Worm (Caenorhabditis elegans): ENCODE results near the gene aos-1.

Gene aos-1

ce11 chrV:10134077-10134693 is 4.1 kb upstream of the aos-1 start, which contains the start of the genes C08B6.18, wdr-20 and C08B6.8:
TSS of gene C08B6.18 (minus strand) at chrV:10134127.
TSS of gene wdr-20 (minus strand) at chrV:10134158.
TSS of gene C08B6.8 (plus strand) at chrV:10134643.
- no peak for TF ChIP-seq unc-62 (GFP tag; optimal IDR thresholded peaks at IDR 0.05)

ce11 chrV:10133277-10133676 is 3.2 kb upstream of the aos-1 start:
- TF ChIP-seq unc-62 (GFP tag; optimal IDR thresholded peaks at IDR 0.05): no peak

- no peak for TF ChIP-seq unc-62 (GFP tag; optimal IDR thresholded peaks at IDR 0.05)
These were observed 5.1 kb downstream of the aos-1 start, which contains the start of gene C08B6.10 for ce11 chrV:10124799-10125548. TSS of gene C08B6.10 (plus strand) at chrV:10125498.

- no peak for TF ChIP-seq unc-62 (GFP tag; optimal IDR thresholded peaks at IDR 0.05)
These were observed 6.8 kb downstream of the aos-1 start, which contains the start of gene C08B6.6 for ce11 chrV:10123324-10123723. TSS of gene C08B6.6 (plus strand) at chrV:10123624.

ce11 chrV:10122670-10123069 is 7.4 kb downstream of the aos-1 start, which contains the start of gene srxa-19:
TSS of gene srxa-19 (minus strand) at chrV:10122770.
- no peak for TF ChIP-seq unc-62 (GFP tag; optimal IDR thresholded peaks at IDR 0.05)

- TF ChIP-seq unc-62 (GFP tag; optimal IDR thresholded peaks at IDR 0.05): no peak
These were observed 9.2 kb downstream of the aos-1 start, which contains the start of gene srxa-18 for ce11 chrV:10120898-10121297. TSS of gene srxa-18 (minus strand) at chrV:10120997.

- no peak for TF ChIP-seq unc-62 (GFP tag; optimal IDR thresholded peaks at IDR 0.05)
These were observed 12.6 kb downstream of the aos-1 start, which contains the start of gene C08B6.5 for ce11 chrV:10117465-10117864. TSS of gene C08B6.5 (plus strand) at chrV:10117765.

ce11 chrV:10114329-10114728 is 15.8 kb downstream of the aos-1 start, which contains the start of gene cht-5:
TSS of gene cht-5 (plus strand) at chrV:10114629.
- TF ChIP-seq unc-62 (GFP tag; optimal IDR thresholded peaks at IDR 0.05): no peak

- no peak for TF ChIP-seq unc-62 (GFP tag; optimal IDR thresholded peaks at IDR 0.05)
These were observed 17.9 kb downstream of the aos-1 start, which contains the start of gene C08B6.3 for ce11 chrV:10112187-10112586. TSS of gene C08B6.3 (minus strand) at chrV:10112287.

- TF ChIP-seq unc-62 (GFP tag; optimal IDR thresholded peaks at IDR 0.05): no peak
These were observed 19.0 kb downstream of the aos-1 start for ce11 chrV:10111129-10111528.

- TF ChIP-seq unc-62 (GFP tag; optimal IDR thresholded peaks at IDR 0.05): no peak
These were observed 22.8 kb downstream of the aos-1 start, which contains the start of gene C08B6.11 for ce11 chrV:10107309-10107708. TSS of gene C08B6.11 (plus strand) at chrV:10107609.

ce11 chrV:10105412-10105811 is 24.7 kb downstream of the aos-1 start, which contains the start of gene C08B6.2:
TSS of gene C08B6.2 (plus strand) at chrV:10105712.
- no peak for TF ChIP-seq unc-62 (GFP tag; optimal IDR thresholded peaks at IDR 0.05)

- TF ChIP-seq unc-62 (GFP tag; optimal IDR thresholded peaks at IDR 0.05): no peak
These were observed 25.2 kb downstream of the aos-1 start, which contains the start of gene ugt-17 for ce11 chrV:10104785-10105310. TSS of gene ugt-17 (minus strand) at chrV:10104964.

- TF ChIP-seq unc-62 (GFP tag; optimal IDR thresholded peaks at IDR 0.05): no peak
These were observed 26.3 kb downstream of the aos-1 start for ce11 chrV:10103811-10104210.

ce11 chrV:10101916-10102315 is 28.2 kb downstream of the aos-1 start, which contains the start of gene C08B6.14:
TSS of gene C08B6.14 (minus strand) at chrV:10102016.
- no peak for TF ChIP-seq unc-62 (GFP tag; optimal IDR thresholded peaks at IDR 0.05)

ce11 chrV:10098429-10098828 is 31.7 kb downstream of the aos-1 start, which contains the start of gene ugt-47:
TSS of gene ugt-47 (minus strand) at chrV:10098597.
- TF ChIP-seq unc-62 (GFP tag; optimal IDR thresholded peaks at IDR 0.05): no peak

Data from whole organism, dauer.